Fruit fly (Drosophila melanogaster) whole organism, embryonic: ENCODE data around the gene OS9.

ENCODE experiments used
- Blimp-1 ChIP-seq: fragments of 200-800 bp; sonication (Bioruptor generic); optimal IDR thresholded peaks from 3 replicates; lab custom pipeline; 2018; ENCODE audit warnings: missing biosample characterization, missing genetic modification characterization, mild to moderate bottlenecking, moderate library complexity, missing genetic modification reagents
- CG10267 ChIP-seq: fragments of 200-800 bp; sonication (Bioruptor generic); optimal IDR thresholded peaks from 2 replicates; lab custom pipeline; 2018; ENCODE audit warnings: missing biosample characterization, mild to moderate bottlenecking, missing genetic modification characterization, moderate library complexity
- CG10959 ChIP-seq: fragments of 200-800 bp; sonication (Bioruptor generic); IDR thresholded peaks from 2 replicates; pipeline ENCODE4 v1.3.6; 2022; ENCODE audit warnings: missing biosample characterization, missing genetic modification characterization
- CG11456 ChIP-seq: fragments of 200-800 bp; sonication (Bioruptor generic); IDR thresholded peaks from 3 replicates; pipeline ENCODE4 v1.3.6; 2022; ENCODE audit warnings: missing biosample characterization, missing genetic modification characterization
- CG13894 ChIP-seq: fragments of 200-800 bp; sonication (Bioruptor generic); optimal IDR thresholded peaks from 3 replicates; lab custom pipeline; 2018; ENCODE audit warnings: missing biosample characterization, mild to moderate bottlenecking, missing genetic modification characterization, moderate library complexity
- CG14014 ChIP-seq: fragments of 200-800 bp; sonication (Bioruptor generic); IDR thresholded peaks from 2 replicates; pipeline ENCODE4 v1.3.6; 2022; ENCODE audit warnings: missing biosample characterization, missing genetic modification characterization
- CG14441 ChIP-seq: fragments of 200-800 bp; sonication (Bioruptor generic); IDR thresholded peaks from 2 replicates; pipeline ENCODE4 v1.3.6; 2022; ENCODE audit warnings: missing biosample characterization, missing genetic modification characterization
- CG3163 ChIP-seq: fragments of 200-800 bp; sonication (Bioruptor generic); optimal IDR thresholded peaks from 3 replicates; lab custom pipeline; 2016; ENCODE audit warnings: missing biosample characterization, missing genetic modification characterization
- CG5180 ChIP-seq: fragments of 200-800 bp; sonication (Bioruptor generic); optimal IDR thresholded peaks from 3 replicates; lab custom pipeline; 2017; ENCODE audit warnings: missing biosample characterization, missing genetic modification characterization, mild to moderate bottlenecking, moderate library complexity, missing genetic modification reagents
- Deaf1 ChIP-seq: fragments of 200-800 bp; optimal IDR thresholded peaks from 3 replicates; lab custom pipeline; 2019; ENCODE audit warnings: missing biosample characterization, mild to moderate bottlenecking, missing genetic modification characterization, moderate library complexity
- Eip74EF ChIP-seq, 2 experiments: fragments of 200-800 bp in 1 of 2; fragments of >200 bp in 1 of 2; sonication (Bioruptor generic) in 1 of 2; optimal IDR thresholded peaks; 2 replicates each; lab custom pipeline; 2017 to 2019; ENCODE audit warnings: missing biosample characterization in 2 of 2, missing genetic modification characterization in 2 of 2, mild to moderate bottlenecking in 1 of 2, moderate library complexity in 1 of 2
- Jarid2 ChIP-seq: fragments of 200-800 bp; sonication (Bioruptor generic); optimal IDR thresholded peaks from 3 replicates; lab custom pipeline; 2017; ENCODE audit warnings: mild to moderate bottlenecking, missing biosample characterization, missing genetic modification reagents, missing genetic modification characterization
- Lhr ChIP-seq: fragments of 200-800 bp; sonication (Bioruptor generic); optimal IDR thresholded peaks from 3 replicates; lab custom pipeline; 2017; ENCODE audit warnings: mild to moderate bottlenecking, missing biosample characterization, missing genetic modification reagents, missing genetic modification characterization
- MTF-1 ChIP-seq: fragments of 200-800 bp; sonication (Bioruptor generic); optimal IDR thresholded peaks from 2 replicates; lab custom pipeline; 2018; ENCODE audit warnings: missing biosample characterization, mild to moderate bottlenecking, missing genetic modification characterization, borderline replicate concordance
- Meics ChIP-seq: fragments of 200-800 bp; sonication (Bioruptor generic); optimal IDR thresholded peaks from 2 replicates; lab custom pipeline; 2017; ENCODE audit warnings: missing biosample characterization, mild to moderate bottlenecking, missing genetic modification characterization
- Myb ChIP-seq: fragments of 200-800 bp; sonication (Bioruptor generic); optimal IDR thresholded peaks from 2 replicates; lab custom pipeline; 2016; ENCODE audit warnings: missing biosample characterization, missing genetic modification characterization
- Nf-YA ChIP-seq: fragments of 200-800 bp; sonication (Bioruptor generic); IDR thresholded peaks from 2 replicates; pipeline ENCODE4 v1.3.6; 2022; ENCODE audit warnings: missing biosample characterization, missing genetic modification characterization
- Nf-YC ChIP-seq: fragments of 200-800 bp; optimal IDR thresholded peaks from 3 replicates; lab custom pipeline; 2019; ENCODE audit warnings: missing biosample characterization, mild to moderate bottlenecking, missing genetic modification characterization, moderate library complexity
- Rx ChIP-seq: fragments of 200-800 bp; sonication (Bioruptor generic); IDR thresholded peaks from 2 replicates; pipeline ENCODE4 v1.3.6; 2022; ENCODE audit warnings: missing biosample characterization, missing genetic modification characterization
- Six4 ChIP-seq: fragments of 200-800 bp; sonication (Bioruptor generic); optimal IDR thresholded peaks from 2 replicates; lab custom pipeline; 2016; ENCODE audit warnings: missing biosample characterization, missing genetic modification characterization
- Sox100B ChIP-seq: fragments of 200-800 bp; sonication (Bioruptor generic); optimal IDR thresholded peaks from 3 replicates; lab custom pipeline; 2018; ENCODE audit warnings: missing biosample characterization, mild to moderate bottlenecking, missing genetic modification characterization
- Trl ChIP-seq, 3 experiments: fragments of >200 bp in 2 of 3; fragments of 200-800 bp in 1 of 3; sonication (Bioruptor generic) in 1 of 3; optimal IDR thresholded peaks; 2 replicates in 1 of 3; 3 replicates in 2 of 3; lab custom pipeline; 2016 to 2017; ENCODE audit warnings: missing biosample characterization in 1 of 3, missing genetic modification characterization in 1 of 3
- abd-A ChIP-seq: fragments of 200-800 bp; sonication (Bioruptor generic); optimal IDR thresholded peaks from 3 replicates; lab custom pipeline; 2019; ENCODE audit warnings: missing biosample characterization, mild to moderate bottlenecking, missing genetic modification characterization, moderate library complexity
- amos ChIP-seq: fragments of 200-800 bp; sonication (Bioruptor generic); IDR thresholded peaks from 2 replicates; pipeline ENCODE4 v1.3.6; 2022; ENCODE audit warnings: missing biosample characterization, missing genetic modification characterization; ENCODE audit not compliant: partially characterized antibody
- bab2 ChIP-seq: fragments of 200-800 bp; sonication (Bioruptor generic); optimal IDR thresholded peaks from 2 replicates; lab custom pipeline; 2016; ENCODE audit warnings: missing biosample characterization, missing genetic modification characterization
- cas ChIP-seq: fragments of 200-800 bp; sonication (Bioruptor generic); IDR thresholded peaks from 2 replicates; pipeline ENCODE4 v1.3.6; 2022; ENCODE audit warnings: missing biosample characterization, missing genetic modification characterization
- chinmo ChIP-seq: fragments of 200-800 bp; sonication (Bioruptor generic); IDR thresholded peaks from 4 replicates; pipeline ENCODE4 v1.3.6; 2022; ENCODE audit warnings: missing biosample characterization, missing genetic modification characterization; ENCODE audit not compliant: partially characterized antibody
- croc ChIP-seq: fragments of 200-800 bp; sonication (Bioruptor generic); conservative IDR thresholded peaks from 3 replicates; pipeline ENCODE4 v1.3.6; 2022; ENCODE audit warnings: missing biosample characterization, missing genetic modification characterization
- dan ChIP-seq: fragments of 200-800 bp; sonication (Bioruptor generic); IDR thresholded peaks from 2 replicates; pipeline ENCODE4 v1.3.6; 2022; ENCODE audit warnings: missing biosample characterization, missing genetic modification characterization
- exex ChIP-seq: fragments of 200-800 bp; sonication (Bioruptor generic); optimal IDR thresholded peaks from 4 replicates; lab custom pipeline; 2018; ENCODE audit warnings: missing biosample characterization, mild to moderate bottlenecking, missing genetic modification characterization, moderate library complexity
- ftz-f1 ChIP-seq: fragments of 200-800 bp; sonication (Bioruptor generic); optimal IDR thresholded peaks from 2 replicates; lab custom pipeline; 2016; ENCODE audit warnings: missing biosample characterization, missing genetic modification characterization
- gt ChIP-seq: fragments of 200-800 bp; sonication (Bioruptor generic); IDR thresholded peaks from 2 replicates; pipeline ENCODE4 v1.3.6; 2022; ENCODE audit warnings: missing biosample characterization, missing genetic modification characterization
- kni ChIP-seq: fragments of 200-800 bp; sonication (Bioruptor generic); optimal IDR thresholded peaks from 3 replicates; lab custom pipeline; 2017; ENCODE audit warnings: mild to moderate bottlenecking, missing biosample characterization, missing genetic modification reagents, missing genetic modification characterization
- lmd ChIP-seq: fragments of 200-800 bp; sonication (Bioruptor generic); IDR thresholded peaks from 2 replicates; pipeline ENCODE4 v1.3.6; 2022; ENCODE audit warnings: missing biosample characterization, missing genetic modification characterization
- mirr ChIP-seq: fragments of 200-800 bp; sonication (Bioruptor generic); optimal IDR thresholded peaks from 3 replicates; lab custom pipeline; 2018; ENCODE audit warnings: missing biosample characterization, mild to moderate bottlenecking, missing genetic modification characterization
- ro ChIP-seq: fragments of 200-800 bp; sonication (Bioruptor generic); IDR thresholded peaks from 2 replicates; pipeline ENCODE4 v1.3.6; 2022; ENCODE audit warnings: missing biosample characterization, missing genetic modification characterization
- sens ChIP-seq: fragments of 200-800 bp; sonication (Bioruptor generic); peaks from one replicate; lab custom pipeline; 2016; ENCODE audit warnings: missing biosample characterization, missing genetic modification characterization
- slp2 ChIP-seq: fragments of 200-800 bp; sonication (Bioruptor generic); optimal IDR thresholded peaks from 2 replicates; lab custom pipeline; 2016; ENCODE audit warnings: missing biosample characterization, missing genetic modification characterization
- tgo ChIP-seq: fragments of 200-800 bp; sonication (Bioruptor generic); IDR thresholded peaks from 3 replicates; pipeline ENCODE4 v1.3.6; 2022; ENCODE audit warnings: missing biosample characterization, missing genetic modification characterization
- tna ChIP-seq: fragments of 200-800 bp; sonication (Bioruptor generic); IDR thresholded peaks from 2 replicates; pipeline ENCODE4 v1.3.6; 2022; ENCODE audit warnings: missing biosample characterization, missing genetic modification characterization; ENCODE audit not compliant: partially characterized antibody

OS9 gene

DNA sequence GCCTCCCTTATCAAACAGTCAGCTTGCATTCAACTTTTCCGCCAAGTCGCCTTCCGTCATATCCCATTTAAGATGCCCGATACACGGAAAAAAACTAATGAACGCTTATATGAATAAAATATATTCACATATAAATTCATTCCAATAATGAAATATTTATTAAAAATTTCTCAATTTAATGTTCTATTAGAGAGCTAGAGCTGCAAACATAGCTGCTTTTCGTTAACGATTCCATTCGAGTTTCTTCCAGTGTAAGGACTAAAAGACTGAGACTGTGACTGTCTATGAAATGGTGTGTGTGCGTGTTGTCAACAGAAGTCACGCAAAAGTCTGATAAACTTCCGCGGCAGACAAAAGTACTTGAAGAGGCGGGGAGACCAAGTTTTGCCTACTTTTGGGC, 36.2 kb downstream of the OS9 start (continued):
- peak; percentile 26; the same call in 1 of the 3 replicates for TF ChIP-seq tgo (GFP tag; lab: Robert Waterston, UW)
- no peak for TF ChIP-seq gt (GFP tag; lab: Robert Waterston, UW)
- no peak for TF ChIP-seq ftz-f1 (GFP tag; lab: Kevin White, UChicago)
- no peak for TF ChIP-seq tna
- no peak for TF ChIP-seq CG14441 (GFP tag; lab: Robert Waterston, UW)
- peak; percentile 39; the same call in 1 of the 2 replicates for TF ChIP-seq CG14014
- TF ChIP-seq croc, result no peak
- TF ChIP-seq Myb (GFP tag; lab: Kevin White, UChicago), result no peak
- TF ChIP-seq Nf-YC (tag; lab: Kevin White, UChicago), result no peak
- TF ChIP-seq amos, result no peak
- no peak for TF ChIP-seq Lhr (GFP tag; lab: Kevin White, UChicago)
- TF ChIP-seq Deaf1 (tag; lab: Kevin White, UChicago), result no peak
- TF ChIP-seq slp2 (GFP tag; lab: Kevin White, UChicago), result no peak

DNA sequence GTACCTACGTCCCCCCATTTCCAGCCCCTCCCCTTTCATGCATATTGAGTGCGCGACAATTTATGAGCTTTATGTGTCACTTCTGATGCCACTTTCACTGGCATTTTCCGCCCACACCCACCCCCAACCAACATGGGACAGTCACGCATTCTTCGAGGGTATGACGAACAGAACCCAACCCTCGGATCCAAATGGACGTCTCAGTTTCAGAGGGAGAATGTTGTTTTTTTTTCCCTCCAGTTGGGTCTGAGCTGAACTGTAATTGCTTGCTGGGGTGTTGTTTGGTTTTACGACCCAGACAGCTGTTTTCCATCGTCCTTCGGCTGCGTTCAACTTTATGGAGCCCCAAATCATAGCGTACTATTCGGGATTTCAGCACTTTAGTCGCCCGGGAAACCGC, 42.5 kb downstream of the OS9 start:
- TF ChIP-seq sens (GFP tag; lab: Kevin White, UChicago), result peak; percentile 29
- 0 out of 2 replicates have a peak, but pooled peaks have one; percentile 14 for TF ChIP-seq lmd (GFP tag; lab: Robert Waterston, UW)
- no peak for TF ChIP-seq bab2 (GFP tag; lab: Kevin White, UChicago)
- TF ChIP-seq abd-A, result peak; percentile 95
- TF ChIP-seq kni (GFP tag; lab: Kevin White, UChicago), result no peak
- TF ChIP-seq ro, result no peak
- TF ChIP-seq CG13894, result peak; percentile 58
- no peak for TF ChIP-seq Rx
- TF ChIP-seq CG11456 (GFP tag; lab: Robert Waterston, UW), result no peak
- TF ChIP-seq exex (tag; lab: Kevin White, UChicago), result no peak
- TF ChIP-seq Meics (GFP tag; lab: Kevin White, UChicago), result no peak
- no peak for TF ChIP-seq Sox100B
- TF ChIP-seq Eip74EF (GFP tag; optimal IDR thresholded peaks at IDR 0.05; lab: Kevin White, UChicago), result no peak
- 0 out of 2 replicates have a peak, but pooled peaks have one; percentile 6 for TF ChIP-seq dan
- no peak for TF ChIP-seq gt (GFP tag; lab: Robert Waterston, UW)
- no peak for TF ChIP-seq Six4
- TF ChIP-seq mirr (GFP tag; lab: Kevin White, UChicago), result peak; percentile 12

- TF ChIP-seq Trl (optimal IDR thresholded peaks at IDR 0.05; lab: Kevin White, UChicago) (peak; percentile 10 to 59), Trl (GFP tag; optimal IDR thresholded peaks at IDR 0.05; lab: Kevin White, UChicago) (no peak), amos (no peak), CG10959 (GFP tag; lab: Robert Waterston, UW) (no peak), cas (GFP tag; lab: Robert Waterston, UW) (no peak), Nf-YA (no peak), chinmo (GFP tag; lab: Robert Waterston, UW) (0 out of 4 replicates have a peak, but pooled peaks have one; percentile 12), MTF-1 (GFP tag; lab: Kevin White, UChicago) (peak; percentile 60), Jarid2 (GFP tag; lab: Kevin White, UChicago) (peak; percentile 13), CG5180 (GFP tag; lab: Kevin White, UChicago) (peak; percentile 89), CG10267 (tag; lab: Kevin White, UChicago) (no peak), Blimp-1 (peak; percentile 53), CG3163 (GFP tag; lab: Kevin White, UChicago) (peak; percentile 90)
- TF ChIP-seq, all 482 proteins: peak for 7
These were observed 48.5 kb downstream of the OS9 start for dm6 chr2L:19917860-19918259.
